Worm (Caenorhabditis elegans) whole organism, L1 larva: ENCODE data around the gene C29F5.8.

Experiments
- C16A3.4 ChIP-seq: fragments of 150-350 bp; optimal IDR thresholded peaks from 2 replicates; lab custom pipeline; 2014; ENCODE audit warnings: missing biosample characterization, missing genetic modification characterization
- aha-1 ChIP-seq: fragments of 150-350 bp; optimal IDR thresholded peaks from 2 replicates; lab custom pipeline; 2014; ENCODE audit warnings: missing biosample characterization, missing genetic modification characterization
- aly-2 ChIP-seq: fragments of 150-350 bp; optimal IDR thresholded peaks from 2 replicates; lab custom pipeline; 2014; ENCODE audit warnings: missing biosample characterization, missing genetic modification characterization
- blmp-1 ChIP-seq: fragments of 150-350 bp; optimal IDR thresholded peaks from 2 replicates; lab custom pipeline; 2014; ENCODE audit warnings: missing biosample characterization, missing genetic modification characterization
- ceh-8 ChIP-seq: fragments of 200-800 bp; sonication (Bioruptor generic); optimal IDR thresholded peaks from 2 replicates; lab custom pipeline; 2018; ENCODE audit warnings: mild to moderate bottlenecking, missing genetic modification characterization, moderate library complexity, missing compliant biosample characterization
- ceh-82 ChIP-seq, 3 experiments: fragments of 150-350 bp in 1 of 3; sonication (generic microtip) in 2 of 3; optimal IDR thresholded peaks; 2 replicates each; lab custom pipeline; 2014 to 2017; ENCODE audit warnings: missing biosample characterization in 3 of 3, missing genetic modification characterization in 3 of 3
- ceh-90 ChIP-seq: sonication (generic microtip); optimal IDR thresholded peaks from 2 replicates; lab custom pipeline; 2016; ENCODE audit warnings: missing genetic modification characterization, missing compliant biosample characterization
- dpl-1 ChIP-seq, 3 experiments: fragments of 150-350 bp in 2 of 3; sonication (generic microtip) in 1 of 3; optimal IDR thresholded peaks; 2 replicates each; lab custom pipeline; 2014 to 2017; ENCODE audit warnings: missing biosample characterization in 3 of 3, missing genetic modification characterization in 3 of 3, missing genetic modification reagents in 3 of 3
- efl-1 ChIP-seq, 4 experiments: fragments of 150-350 bp; optimal IDR thresholded peaks in 3 of 4; peaks in 1 of 4; 1 replicate in 1 of 4; 2 replicates in 3 of 4; lab custom pipeline; 2014; ENCODE audit warnings: missing biosample characterization in 2 of 4, missing genetic modification characterization in 2 of 4, missing genetic modification reagents in 2 of 4
- egl-13 ChIP-seq: sonication (generic microtip); optimal IDR thresholded peaks from 2 replicates; lab custom pipeline; 2016; ENCODE audit warnings: missing genotype, missing genetic modification reagents, missing genetic modification characterization, missing compliant biosample characterization
- egl-27 ChIP-seq, 2 experiments: fragments of 150-350 bp in 1 of 2; sonication (generic microtip); optimal IDR thresholded peaks; 3 replicates each; lab custom pipeline; 2017 to 2018; ENCODE audit warnings: missing biosample characterization in 2 of 2, missing genetic modification characterization in 2 of 2, missing genetic modification reagents in 2 of 2
- fkh-10 ChIP-seq: sonication (generic microtip); optimal IDR thresholded peaks from 2 replicates; lab custom pipeline; 2017; ENCODE audit warnings: missing biosample characterization, missing genetic modification reagents, missing genetic modification characterization
- fkh-8 ChIP-seq: sonication (generic microtip); optimal IDR thresholded peaks from 2 replicates; lab custom pipeline; 2016; ENCODE audit warnings: mild to moderate bottlenecking, missing genetic modification characterization, missing compliant biosample characterization
- fos-1 ChIP-seq: fragments of 150-350 bp; optimal IDR thresholded peaks from 2 replicates; lab custom pipeline; 2014; ENCODE audit warnings: missing biosample characterization, missing genetic modification characterization
- hlh-17 ChIP-seq: fragments of 200-800 bp; sonication (Bioruptor generic); optimal IDR thresholded peaks from 2 replicates; lab custom pipeline; 2018; ENCODE audit warnings: missing genetic modification characterization, mild to moderate bottlenecking, missing compliant biosample characterization, moderate library complexity, borderline replicate concordance
- hlh-4 ChIP-seq: sonication (generic microtip); optimal IDR thresholded peaks from 2 replicates; lab custom pipeline; 2016; ENCODE audit warnings: mild to moderate bottlenecking, missing genetic modification characterization, missing compliant biosample characterization
- hpl-2 ChIP-seq: fragments of 150-350 bp; optimal IDR thresholded peaks from 2 replicates; lab custom pipeline; 2014; ENCODE audit warnings: missing biosample characterization, missing genetic modification reagents, missing genetic modification characterization
- isw-1 ChIP-seq: fragments of 200-800 bp; sonication (Bioruptor generic); IDR thresholded peaks from 2 replicates; pipeline ENCODE4 v1.3.6; 2022; ENCODE audit warnings: missing genetic modification characterization, missing compliant biosample characterization
- jun-1 ChIP-seq: fragments of 150-350 bp; optimal IDR thresholded peaks from 2 replicates; lab custom pipeline; 2014; ENCODE audit warnings: missing biosample characterization, missing genetic modification reagents, missing genetic modification characterization
- lin-13 ChIP-seq: fragments of 150-350 bp; optimal IDR thresholded peaks from 2 replicates; lab custom pipeline; 2014; ENCODE audit warnings: missing biosample characterization, missing genetic modification reagents, missing genetic modification characterization
- lin-14 ChIP-seq: fragments of 200-800 bp; sonication (Bioruptor generic); optimal IDR thresholded peaks from 2 replicates; lab custom pipeline; 2018; ENCODE audit warnings: mild to moderate bottlenecking, missing genetic modification characterization, moderate library complexity, missing compliant biosample characterization
- lin-35 ChIP-seq, 2 experiments: fragments of 150-350 bp; optimal IDR thresholded peaks; 2 replicates each; lab custom pipeline; 2014; ENCODE audit warnings: missing biosample characterization in 2 of 2, missing genetic modification characterization in 2 of 2, missing genetic modification reagents in 2 of 2
- lin-39 ChIP-seq: fragments of 150-350 bp; optimal IDR thresholded peaks from 2 replicates; lab custom pipeline; 2014; ENCODE audit warnings: missing biosample characterization, missing genetic modification reagents, missing genetic modification characterization
- lir-3 ChIP-seq: sonication (generic microtip); optimal IDR thresholded peaks from 2 replicates; lab custom pipeline; 2016; ENCODE audit warnings: mild to moderate bottlenecking, missing genetic modification characterization, moderate library complexity, missing compliant biosample characterization; ENCODE audit not compliant: poor library complexity
- lsy-2 ChIP-seq, 2 experiments: fragments of 150-350 bp; optimal IDR thresholded peaks; 2 replicates each; lab custom pipeline; 2014; ENCODE audit warnings: missing biosample characterization in 2 of 2, missing genetic modification characterization in 2 of 2
- mdl-1 ChIP-seq, 2 experiments: fragments of 150-350 bp; optimal IDR thresholded peaks; 2 replicates each; lab custom pipeline; 2014 to 2017; ENCODE audit warnings: missing biosample characterization in 2 of 2, missing genetic modification characterization in 2 of 2, inconsistent platforms in 1 of 2
- mep-1 ChIP-seq: fragments of 150-350 bp; optimal IDR thresholded peaks from 2 replicates; lab custom pipeline; 2014; ENCODE audit warnings: missing biosample characterization, missing genetic modification characterization
- nhr-12 ChIP-seq: sonication (generic microtip); optimal IDR thresholded peaks from 2 replicates; lab custom pipeline; 2017; ENCODE audit warnings: missing biosample characterization, missing genetic modification characterization
- nhr-20 ChIP-seq: sonication (generic microtip); optimal IDR thresholded peaks from 2 replicates; lab custom pipeline; 2016; ENCODE audit warnings: mild to moderate bottlenecking, missing genetic modification characterization, missing compliant biosample characterization
- nhr-77 ChIP-seq: fragments of 150-350 bp; optimal IDR thresholded peaks from 2 replicates; lab custom pipeline; 2014; ENCODE audit warnings: missing biosample characterization, missing genetic modification characterization
- nhr-90 ChIP-seq: sonication (generic microtip); optimal IDR thresholded peaks from 2 replicates; lab custom pipeline; 2016; ENCODE audit warnings: mild to moderate bottlenecking, missing genetic modification characterization, missing compliant biosample characterization; ENCODE audit not compliant: poor library complexity
- pag-3 ChIP-seq: sonication (generic microtip); optimal IDR thresholded peaks from 2 replicates; lab custom pipeline; 2017; ENCODE audit warnings: missing genetic modification characterization, mild to moderate bottlenecking, missing compliant biosample characterization, antibody characterized with exemption, borderline replicate concordance; ENCODE audit not compliant: insufficient read depth
- pqm-1 ChIP-seq: sonication (generic microtip); optimal IDR thresholded peaks from 3 replicates; lab custom pipeline; 2017; ENCODE audit warnings: missing biosample characterization, missing genetic modification characterization
- skn-1 ChIP-seq: fragments of 150-350 bp; optimal IDR thresholded peaks from 2 replicates; lab custom pipeline; 2014; ENCODE audit warnings: missing biosample characterization, missing genetic modification characterization
- snpc-4 ChIP-seq: fragments of 150-350 bp; optimal IDR thresholded peaks from 2 replicates; lab custom pipeline; 2014; ENCODE audit warnings: missing biosample characterization, missing genetic modification characterization
- snu-23 ChIP-seq: sonication (generic microtip); optimal IDR thresholded peaks from 2 replicates; lab custom pipeline; 2016; ENCODE audit warnings: missing genetic modification characterization, missing compliant biosample characterization
- sptf-1 ChIP-seq: fragments of 150-350 bp; optimal IDR thresholded peaks from 2 replicates; lab custom pipeline; 2014; ENCODE audit warnings: missing biosample characterization, missing genetic modification characterization
- sup-37 ChIP-seq: fragments of 200-800 bp; sonication (Bioruptor generic); optimal IDR thresholded peaks from 2 replicates; lab custom pipeline; 2018; ENCODE audit warnings: mild to moderate bottlenecking, missing genetic modification characterization, missing compliant biosample characterization
- swsn-7 ChIP-seq: sonication (generic microtip); optimal IDR thresholded peaks from 2 replicates; lab custom pipeline; 2016; ENCODE audit warnings: missing genetic modification characterization, missing compliant biosample characterization
- tbx-2 ChIP-seq: sonication (generic microtip); optimal IDR thresholded peaks from 2 replicates; lab custom pipeline; 2016; ENCODE audit warnings: missing genetic modification characterization, missing compliant biosample characterization
- unc-86 ChIP-seq: sonication (generic microtip); optimal IDR thresholded peaks from 2 replicates; lab custom pipeline; 2016; ENCODE audit warnings: missing genetic modification characterization, missing compliant biosample characterization
- xbp-1 ChIP-seq: sonication (generic microtip); optimal IDR thresholded peaks from 2 replicates; lab custom pipeline; 2016; ENCODE audit warnings: missing genetic modification characterization, missing compliant biosample characterization

Gene C29F5.8

DNA sequence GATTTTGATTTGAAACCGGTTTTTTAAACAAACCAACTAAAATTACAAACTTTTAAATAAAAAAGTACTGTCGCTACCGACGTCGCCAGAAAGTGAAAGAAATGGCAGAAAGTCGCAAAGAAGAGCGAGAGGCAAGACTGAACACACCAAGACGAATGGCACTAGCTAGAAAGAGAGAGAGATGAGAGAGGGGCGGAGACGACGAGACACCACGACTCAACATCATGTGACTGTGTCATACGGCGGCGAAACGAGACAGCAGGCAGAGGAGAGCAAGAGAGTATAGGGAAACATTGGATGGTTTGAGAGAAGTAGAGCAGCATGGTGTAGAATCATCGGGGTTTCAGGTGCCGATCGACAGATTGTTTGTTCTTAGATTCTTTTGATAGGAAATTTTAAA, 42.1 kb downstream of the C29F5.8 start (continued):
- TF ChIP-seq hlh-4 (tag; lab: Kevin White, UChicago), result no peak
- peak; percentile 60 for TF ChIP-seq snpc-4 (tag; lab: Kevin White, UChicago)
- TF ChIP-seq snu-23 (GFP tag; lab: Kevin White, UChicago), result peak; percentile 98
- peak; percentile 89 for TF ChIP-seq lin-13
- TF ChIP-seq swsn-7 (tag; lab: Kevin White, UChicago), result peak; percentile 94
- TF ChIP-seq tbx-2 (tag; lab: Kevin White, UChicago), result peak; percentile 94
- peak; percentile 53 for TF ChIP-seq lin-39 (tag; lab: Kevin White, UChicago)
- TF ChIP-seq dpl-1 (GFP tag; optimal IDR thresholded peaks at IDR 0.05; lab: Kevin White, UChicago), result peak; percentile 58 to 76 (median 66)
- TF ChIP-seq egl-13, result peak; percentile 46
- TF ChIP-seq egl-27 (tag; optimal IDR thresholded peaks at IDR 0.05; lab: Kevin White, UChicago), result peak; percentile 47 to 61
- no peak for TF ChIP-seq pqm-1 (tag; lab: Kevin White, UChicago)

DNA sequence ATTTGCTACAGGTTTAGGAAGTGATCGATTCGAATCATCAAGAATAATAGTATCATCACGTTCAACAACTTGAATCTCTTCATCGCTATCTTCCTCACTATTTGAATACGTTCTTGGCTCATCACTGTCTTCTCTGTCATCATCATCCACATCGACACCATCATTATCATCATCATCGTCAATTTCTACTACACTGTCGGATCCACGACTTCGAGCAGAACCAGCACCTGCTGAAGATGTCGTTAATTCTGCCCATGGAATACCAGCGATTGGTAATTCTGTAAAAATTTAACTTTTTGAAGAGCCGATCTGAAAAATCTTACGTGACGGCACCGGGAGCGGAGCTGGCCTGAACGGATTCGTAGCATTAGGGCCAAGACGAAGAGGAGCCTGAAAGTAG, 43.7 kb downstream of the C29F5.8 start:
- no peak for TF ChIP-seq pag-3 (tag; lab: Kevin White, UChicago)
- no peak for TF ChIP-seq efl-1 (optimal IDR thresholded peaks at IDR 0.05; lab: Kevin White, UChicago)
- peak in 1 of 2 experiments; percentile 91 for TF ChIP-seq efl-1 (GFP tag; optimal IDR thresholded peaks at IDR 0.05 in 1 of 2; lab: Kevin White, UChicago)
- no peak for TF ChIP-seq nhr-20 (tag; lab: Kevin White, UChicago)

DNA sequence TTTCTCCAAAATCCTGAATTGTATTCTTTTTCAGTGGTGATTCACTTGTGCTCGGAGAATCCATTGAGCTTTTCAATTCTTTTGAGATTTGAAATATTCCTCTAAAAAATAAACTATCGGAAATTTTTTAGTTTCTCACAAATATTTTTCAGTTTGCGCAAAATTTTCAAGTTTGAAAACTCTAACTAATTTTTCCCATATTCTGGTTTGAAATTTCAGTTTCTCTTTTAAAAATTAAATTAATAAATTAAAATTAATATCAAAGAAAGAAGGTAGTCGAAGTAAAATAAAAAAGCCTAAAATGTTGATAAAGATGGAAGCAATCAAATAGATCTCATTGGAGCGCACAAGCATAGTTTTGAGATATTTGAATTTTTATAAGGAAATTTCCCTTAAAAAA, 45.7 kb downstream of the C29F5.8 start, which contains the start of gene C32D5.10:
Gene C32D5.10 (minus strand): TSS at position 101 of the 400 bp plus-strand sequence.
- no peak for TF ChIP-seq ceh-90
- TF ChIP-seq nhr-12 (tag; lab: Kevin White, UChicago), result no peak
- TF ChIP-seq nhr-77 (tag; lab: Kevin White, UChicago), result no peak
- TF ChIP-seq hpl-2, result no peak
- TF ChIP-seq sptf-1 (tag; lab: Kevin White, UChicago), result no peak

DNA sequence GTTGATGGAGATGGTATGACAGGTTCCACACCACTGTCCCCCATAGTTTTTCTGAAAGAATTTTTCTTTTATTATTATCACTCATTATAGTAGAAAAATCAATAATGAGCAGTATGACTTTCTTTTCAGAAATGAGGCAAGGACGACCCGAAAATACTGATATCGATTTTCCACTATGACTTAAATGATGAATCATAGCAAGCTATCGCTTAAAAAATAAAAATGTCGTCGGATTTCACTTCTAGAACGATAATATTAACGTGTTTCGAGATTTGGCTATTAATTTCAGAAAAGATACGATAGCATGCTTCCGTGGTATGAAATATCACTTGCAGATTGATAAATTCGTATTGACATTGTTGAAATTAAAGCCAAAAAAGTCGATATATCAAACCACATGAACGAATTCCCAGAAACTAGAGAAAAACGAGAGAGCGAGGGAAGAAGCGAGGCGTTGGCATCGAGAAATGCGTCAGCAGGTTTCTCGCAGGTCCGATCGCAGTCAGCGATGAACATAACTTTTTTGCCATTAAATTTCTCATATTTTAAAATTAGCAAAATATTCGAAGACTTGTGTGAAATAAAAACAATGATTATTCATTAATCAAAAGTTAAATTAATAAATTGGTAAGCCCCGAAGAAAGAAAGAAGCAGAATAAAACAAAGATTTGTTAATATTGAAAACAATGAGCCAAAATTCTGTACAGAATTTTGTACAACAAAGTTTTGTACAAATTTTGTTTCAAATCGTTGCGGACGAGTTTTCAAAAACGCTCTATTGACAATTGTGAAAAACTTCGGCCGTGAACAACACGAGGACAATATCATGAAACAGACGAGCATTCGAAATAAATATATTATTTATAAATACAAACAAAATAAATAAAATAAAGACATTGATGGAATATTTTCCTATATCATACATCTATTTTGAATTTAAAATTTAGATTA, 49.4 kb downstream of the C29F5.8 start, which contains the start of gene C32D5.11:
Gene C32D5.11 (minus strand): TSS at position 51 of the 951 bp plus-strand sequence.
- peak; percentile 78 for TF ChIP-seq unc-86 (tag; lab: Kevin White, UChicago)
- peak; percentile 82 to 86 for TF ChIP-seq lsy-2 (tag; optimal IDR thresholded peaks at IDR 0.05; lab: Kevin White, UChicago)
- TF ChIP-seq blmp-1 (tag; lab: Kevin White, UChicago), result peak; percentile 67
- TF ChIP-seq efl-1 (optimal IDR thresholded peaks at IDR 0.05; lab: Kevin White, UChicago), result peak; percentile 57 to 75
- TF ChIP-seq efl-1 (GFP tag; optimal IDR thresholded peaks at IDR 0.05 in 1 of 2; lab: Kevin White, UChicago), result peak; percentile 72 to 97
- TF ChIP-seq ceh-90, result no peak
- peak; percentile 1 for TF ChIP-seq pag-3 (tag; lab: Kevin White, UChicago)
- TF ChIP-seq ceh-82 (tag; optimal IDR thresholded peaks at IDR 0.05; lab: Kevin White, UChicago), result peak; percentile 51 to 77 (median 70)
- TF ChIP-seq sup-37, result no peak
- peak; percentile 79 for TF ChIP-seq xbp-1
- peak; percentile 49 for TF ChIP-seq lir-3
- TF ChIP-seq fos-1 (tag; lab: Kevin White, UChicago), result peak; percentile 35
- TF ChIP-seq aha-1, result no peak
- no peak for TF ChIP-seq ceh-8
- peak; percentile 16 for TF ChIP-seq snpc-4 (tag; lab: Kevin White, UChicago)
- TF ChIP-seq fkh-10, result no peak
- peak; percentile 91 for TF ChIP-seq lin-14
- peak in 1 of 2 experiments; percentile 61 for TF ChIP-seq mdl-1 (tag; optimal IDR thresholded peaks at IDR 0.05; lab: Kevin White, UChicago)
- TF ChIP-seq skn-1 (tag; lab: Kevin White, UChicago), result peak; percentile 54
- TF ChIP-seq fkh-8 (tag; lab: Kevin White, UChicago), result peak; percentile 91
- TF ChIP-seq isw-1 (GFP tag; lab: Robert Waterston, UW), result peak; percentile 63
- peak; percentile 47 for TF ChIP-seq nhr-90 (tag; lab: Kevin White, UChicago)
- TF ChIP-seq dpl-1 (GFP tag; optimal IDR thresholded peaks at IDR 0.05; lab: Kevin White, UChicago), result peak; percentile 49 to 81 (median 78)
- peak; percentile 90 for TF ChIP-seq C16A3.4
- TF ChIP-seq mep-1, result peak; percentile 85
- peak; percentile 80 to 86 for TF ChIP-seq lin-35 (GFP tag; optimal IDR thresholded peaks at IDR 0.05; lab: Kevin White, UChicago)
- TF ChIP-seq egl-13, result peak; percentile 21
- TF ChIP-seq jun-1, result peak; percentile 48
- TF ChIP-seq aly-2 (tag; lab: Kevin White, UChicago), result no peak
- no peak for TF ChIP-seq hlh-17 (GFP tag; lab: Kevin White, UChicago)
